Fruit fly (Drosophila melanogaster) whole organism, embryonic: ENCODE data around the gene Act87E.

Experiments used
- B-H2 ChIP-seq: fragments of 200-800 bp; sonication (Bioruptor generic); optimal IDR thresholded peaks from 2 replicates; lab custom pipeline; 2018; ENCODE audit warnings: missing biosample characterization, mild to moderate bottlenecking, missing genetic modification characterization
- CG1024 ChIP-seq: fragments of 200-800 bp; sonication (Bioruptor generic); IDR thresholded peaks from 2 replicates; pipeline ENCODE4 v1.3.6; 2022; ENCODE audit warnings: missing biosample characterization, missing genetic modification characterization
- CG11696 ChIP-seq: fragments of 200-800 bp; sonication (Bioruptor generic); IDR thresholded peaks from 2 replicates; pipeline ENCODE4 v1.3.6; 2022; ENCODE audit warnings: missing biosample characterization, missing genetic modification characterization
- CG13296 ChIP-seq: fragments of 200-800 bp; sonication (Bioruptor generic); optimal IDR thresholded peaks from 3 replicates; lab custom pipeline; 2018; ENCODE audit warnings: missing biosample characterization, mild to moderate bottlenecking, missing genetic modification characterization
- CG1602 ChIP-seq: fragments of 200-800 bp; sonication (Bioruptor generic); optimal IDR thresholded peaks from 3 replicates; lab custom pipeline; 2016; ENCODE audit warnings: missing biosample characterization, missing genetic modification characterization
- CG1647 ChIP-seq: fragments of 200-800 bp; sonication (Bioruptor generic); optimal IDR thresholded peaks from 3 replicates; lab custom pipeline; 2016; ENCODE audit warnings: missing biosample characterization, missing genetic modification characterization
- CG16863 ChIP-seq: fragments of 200-800 bp; sonication (Bioruptor generic); optimal IDR thresholded peaks from 3 replicates; lab custom pipeline; 2016; ENCODE audit warnings: missing biosample characterization, missing genetic modification characterization
- CG18262 ChIP-seq: fragments of 200-800 bp; optimal IDR thresholded peaks from 3 replicates; lab custom pipeline; 2019; ENCODE audit warnings: missing biosample characterization, mild to moderate bottlenecking, missing genetic modification characterization, moderate library complexity
- CG2889 ChIP-seq: fragments of 200-800 bp; sonication (Bioruptor generic); IDR thresholded peaks from 3 replicates; pipeline ENCODE4 v1.3.6; 2022; ENCODE audit warnings: missing biosample characterization, missing genetic modification characterization
- CG3065 ChIP-seq: fragments of 200-800 bp; sonication (Bioruptor generic); optimal IDR thresholded peaks from 2 replicates; lab custom pipeline; 2016; ENCODE audit warnings: missing biosample characterization, missing genetic modification characterization
- CG32532 ChIP-seq: fragments of 200-800 bp; sonication (Bioruptor generic); IDR thresholded peaks from 2 replicates; pipeline ENCODE4 v1.3.6; 2022; ENCODE audit warnings: missing biosample characterization, missing genetic modification characterization
- CG34376 ChIP-seq: fragments of 200-800 bp; sonication (Bioruptor generic); optimal IDR thresholded peaks from 2 replicates; lab custom pipeline; 2018; ENCODE audit warnings: missing biosample characterization, mild to moderate bottlenecking, missing genetic modification characterization
- CG3838 ChIP-seq: fragments of 200-800 bp; sonication (Bioruptor generic); optimal IDR thresholded peaks from 3 replicates; lab custom pipeline; 2016; ENCODE audit warnings: missing biosample characterization, missing genetic modification characterization
- CG4617 ChIP-seq: fragments of 200-800 bp; sonication (Bioruptor generic); optimal IDR thresholded peaks from 3 replicates; lab custom pipeline; 2016; ENCODE audit warnings: missing biosample characterization, missing genetic modification characterization, borderline replicate concordance
- CG5245 ChIP-seq: fragments of 200-800 bp; sonication (Bioruptor generic); optimal IDR thresholded peaks from 3 replicates; lab custom pipeline; 2016; ENCODE audit warnings: missing biosample characterization, missing genetic modification characterization
- CG6272 ChIP-seq: fragments of 200-800 bp; sonication (Bioruptor generic); IDR thresholded peaks from 2 replicates; pipeline ENCODE4 v1.3.6; 2022; ENCODE audit warnings: missing biosample characterization, missing genetic modification characterization
- CG6765 ChIP-seq: fragments of 200-800 bp; sonication (Bioruptor generic); optimal IDR thresholded peaks from 3 replicates; lab custom pipeline; 2017; ENCODE audit warnings: missing biosample characterization, mild to moderate bottlenecking, missing genetic modification characterization
- CG7372 ChIP-seq: fragments of 200-800 bp; sonication (Bioruptor generic); IDR thresholded peaks from 2 replicates; pipeline ENCODE4 v1.3.6; 2022; ENCODE audit warnings: missing biosample characterization, missing genetic modification characterization
- CG7987 ChIP-seq: fragments of 200-800 bp; sonication (Bioruptor generic); optimal IDR thresholded peaks from 2 replicates; lab custom pipeline; 2018; ENCODE audit warnings: missing biosample characterization, mild to moderate bottlenecking, missing genetic modification characterization, moderate library complexity
- CG9797 ChIP-seq: fragments of 200-800 bp; sonication (Bioruptor generic); optimal IDR thresholded peaks from 3 replicates; lab custom pipeline; 2018; ENCODE audit warnings: missing biosample characterization, mild to moderate bottlenecking, missing genetic modification characterization
- CHES-1-like ChIP-seq: fragments of 200-800 bp; sonication (Bioruptor generic); optimal IDR thresholded peaks from 2 replicates; lab custom pipeline; 2016; ENCODE audit warnings: missing biosample characterization, missing genetic modification characterization
- Chrac-16 ChIP-seq: fragments of 200-800 bp; sonication (Bioruptor generic); optimal IDR thresholded peaks from 3 replicates; lab custom pipeline; 2016; ENCODE audit warnings: missing biosample characterization, missing genetic modification characterization
- Drgx ChIP-seq: fragments of 200-800 bp; sonication (Bioruptor generic); IDR thresholded peaks from 2 replicates; pipeline ENCODE4 v1.3.6; 2022; ENCODE audit warnings: missing biosample characterization, missing genetic modification characterization
- Ets65A ChIP-seq: fragments of 200-800 bp; sonication (Bioruptor generic); peaks from one replicate; lab custom pipeline; 2016; ENCODE audit warnings: missing biosample characterization, missing genetic modification characterization
- GATAe ChIP-seq: fragments of 200-800 bp; sonication (Bioruptor generic); conservative IDR thresholded peaks from 2 replicates; pipeline ENCODE4 v1.3.6; 2022; ENCODE audit warnings: missing biosample characterization, missing genetic modification characterization
- HHEX ChIP-seq: fragments of 200-800 bp; sonication (Bioruptor generic); optimal IDR thresholded peaks from 3 replicates; lab custom pipeline; 2017; ENCODE audit warnings: missing biosample characterization, mild to moderate bottlenecking, missing genetic modification characterization, missing genetic modification reagents
- HLH3B ChIP-seq: fragments of 200-800 bp; sonication (Bioruptor generic); IDR thresholded peaks from 2 replicates; pipeline ENCODE4 v1.3.6; 2022; ENCODE audit warnings: missing biosample characterization, missing genetic modification characterization
- HLH54F ChIP-seq: fragments of 200-800 bp; sonication (Bioruptor generic); optimal IDR thresholded peaks from 3 replicates; lab custom pipeline; 2016; ENCODE audit warnings: missing biosample characterization, missing genetic modification characterization
- Hey ChIP-seq: fragments of 200-800 bp; sonication (Bioruptor generic); optimal IDR thresholded peaks from 3 replicates; lab custom pipeline; 2018; ENCODE audit warnings: missing biosample characterization, mild to moderate bottlenecking, missing genetic modification characterization
- HmgD ChIP-seq: fragments of 200-800 bp; sonication (Bioruptor generic); optimal IDR thresholded peaks from 3 replicates; lab custom pipeline; 2016; ENCODE audit warnings: missing biosample characterization, missing genetic modification characterization
- Lim3 ChIP-seq: fragments of 200-800 bp; sonication (Bioruptor generic); IDR thresholded peaks from 2 replicates; pipeline ENCODE4 v1.3.6; 2022; ENCODE audit warnings: missing biosample characterization, missing genetic modification characterization
- MTF-1 ChIP-seq: fragments of 200-800 bp; sonication (Bioruptor generic); optimal IDR thresholded peaks from 2 replicates; lab custom pipeline; 2018; ENCODE audit warnings: missing biosample characterization, mild to moderate bottlenecking, missing genetic modification characterization, borderline replicate concordance
- Myb ChIP-seq: fragments of 200-800 bp; sonication (Bioruptor generic); optimal IDR thresholded peaks from 2 replicates; lab custom pipeline; 2016; ENCODE audit warnings: missing biosample characterization, missing genetic modification characterization
- Spps ChIP-seq: fragments of 200-800 bp; sonication (Bioruptor generic); optimal IDR thresholded peaks from 2 replicates; lab custom pipeline; 2018; ENCODE audit warnings: missing biosample characterization, mild to moderate bottlenecking, missing genetic modification characterization
- bowl ChIP-seq: fragments of 200-800 bp; sonication (Bioruptor generic); IDR thresholded peaks from 2 replicates; pipeline ENCODE4 v1.3.6; 2022; ENCODE audit warnings: missing biosample characterization, missing genetic modification characterization
- esg ChIP-seq: fragments of 200-800 bp; sonication (Bioruptor generic); conservative IDR thresholded peaks from 2 replicates; pipeline ENCODE4 v1.3.6; 2022; ENCODE audit warnings: missing biosample characterization, missing genetic modification characterization
- hbn ChIP-seq: fragments of 200-800 bp; sonication (Bioruptor generic); IDR thresholded peaks from 2 replicates; pipeline ENCODE4 v1.3.6; 2022; ENCODE audit warnings: missing biosample characterization, missing genetic modification characterization; ENCODE audit not compliant: partially characterized antibody
- hkb ChIP-seq, 2 experiments: fragments of 200-800 bp in 1 of 2; fragments of >200 bp in 1 of 2; sonication (Bioruptor generic) in 1 of 2; IDR thresholded peaks in 1 of 2; optimal IDR thresholded peaks in 1 of 2; 2 replicates each; pipeline versions ENCODE4 v1.3.6 to Lab custom; 2017 to 2022; ENCODE audit warnings: missing biosample characterization in 1 of 2, missing genetic modification characterization in 1 of 2
- inv ChIP-seq: fragments of 200-800 bp; sonication (Bioruptor generic); IDR thresholded peaks from 2 replicates; pipeline ENCODE4 v1.3.6; 2022; ENCODE audit warnings: missing biosample characterization, missing genetic modification characterization; ENCODE audit not compliant: partially characterized antibody
- lilli ChIP-seq: fragments of 200-800 bp; sonication (Bioruptor generic); optimal IDR thresholded peaks from 3 replicates; lab custom pipeline; 2016; ENCODE audit warnings: missing biosample characterization, missing genetic modification characterization
- org-1 ChIP-seq: fragments of 200-800 bp; sonication (Bioruptor generic); optimal IDR thresholded peaks from 2 replicates; lab custom pipeline; 2017; ENCODE audit warnings: missing biosample characterization, missing genetic modification characterization
- p53 ChIP-seq: fragments of 200-800 bp; sonication (Bioruptor generic); optimal IDR thresholded peaks from 2 replicates; lab custom pipeline; 2016; ENCODE audit warnings: missing biosample characterization, missing genetic modification characterization
- row ChIP-seq: fragments of 200-800 bp; sonication (Bioruptor generic); IDR thresholded peaks from 3 replicates; pipeline ENCODE4 v1.3.6; 2022; ENCODE audit warnings: missing biosample characterization, missing genetic modification characterization
- scrt ChIP-seq: fragments of 200-800 bp; sonication (Bioruptor generic); optimal IDR thresholded peaks from 2 replicates; lab custom pipeline; 2018; ENCODE audit warnings: missing biosample characterization, mild to moderate bottlenecking, missing genetic modification characterization, moderate library complexity
- sens ChIP-seq: fragments of 200-800 bp; sonication (Bioruptor generic); peaks from one replicate; lab custom pipeline; 2016; ENCODE audit warnings: missing biosample characterization, missing genetic modification characterization
- sim ChIP-seq: fragments of 200-800 bp; sonication (Bioruptor generic); IDR thresholded peaks from 2 replicates; pipeline ENCODE4 v1.3.6; 2022; ENCODE audit warnings: missing biosample characterization, missing genetic modification characterization
- sr ChIP-seq: fragments of 200-800 bp; sonication (Bioruptor generic); IDR thresholded peaks from 3 replicates; pipeline ENCODE4 v1.3.6; 2022; ENCODE audit warnings: missing biosample characterization, missing genetic modification characterization
- tgo ChIP-seq: fragments of 200-800 bp; sonication (Bioruptor generic); IDR thresholded peaks from 3 replicates; pipeline ENCODE4 v1.3.6; 2022; ENCODE audit warnings: missing biosample characterization, missing genetic modification characterization
- unc-4 ChIP-seq: fragments of 200-800 bp; sonication (Bioruptor generic); IDR thresholded peaks from 2 replicates; pipeline ENCODE4 v1.3.6; 2022; ENCODE audit warnings: missing biosample characterization, missing genetic modification characterization; ENCODE audit not compliant: partially characterized antibody
- wor ChIP-seq: fragments of 200-800 bp; sonication (Bioruptor generic); IDR thresholded peaks from 2 replicates; pipeline ENCODE4 v1.3.6; 2022; ENCODE audit warnings: missing biosample characterization, missing genetic modification characterization

Gene Act87E

dm6 chr3R:13428341-13429040, 2.7 kb downstream of the Act87E start (continued):
- no peak for TF ChIP-seq hbn (GFP tag; lab: Robert Waterston, UW)
- TF ChIP-seq CG18262 (tag; lab: Kevin White, UChicago) = peak; percentile 78
- no peak for TF ChIP-seq CG6272 (GFP tag; lab: Robert Waterston, UW)
- no peak for TF ChIP-seq B-H2 (GFP tag; lab: Kevin White, UChicago)
- no peak for TF ChIP-seq Hey (tag; lab: Kevin White, UChicago)
- peak; percentile 85 for TF ChIP-seq row (GFP tag; lab: Robert Waterston, UW)
- peak; percentile 47; the same call in 1 of the 2 replicates for TF ChIP-seq CG7372 (GFP tag; lab: Robert Waterston, UW)
- peak; percentile 31 for TF ChIP-seq CG4617
- peak; percentile 61; the same call in 1 of the 2 replicates for TF ChIP-seq CG11696 (GFP tag; lab: Robert Waterston, UW)
- TF ChIP-seq unc-4 (GFP tag; lab: Robert Waterston, UW) = no peak
- peak; percentile 55 for TF ChIP-seq HLH54F (GFP tag; lab: Kevin White, UChicago)
- peak; percentile 64 for TF ChIP-seq CG16863 (GFP tag; lab: Kevin White, UChicago)
- no peak for TF ChIP-seq sim (GFP tag; lab: Robert Waterston, UW)
- TF ChIP-seq CG2889 = no peak
- no peak for TF ChIP-seq GATAe (GFP tag; lab: Robert Waterston, UW)
- TF ChIP-seq CG3065 (GFP tag; lab: Kevin White, UChicago) = no peak
- no peak for TF ChIP-seq CG3838
- peak; percentile 58 for TF ChIP-seq scrt (GFP tag; lab: Kevin White, UChicago)
- TF ChIP-seq org-1 (GFP tag; lab: Kevin White, UChicago) = peak; percentile 45
- peak; percentile 36 for TF ChIP-seq CG13296 (GFP tag; lab: Kevin White, UChicago)
- no peak for TF ChIP-seq HmgD
- TF ChIP-seq CG1024 (GFP tag; lab: Robert Waterston, UW) = peak; percentile 27; the same call in 1 of the 2 replicates
- peak; percentile 81 for TF ChIP-seq HLH3B (GFP tag; lab: Robert Waterston, UW)
- TF ChIP-seq CG7987 = no peak
- peak; percentile 92 for TF ChIP-seq Ets65A
- TF ChIP-seq HHEX (GFP tag; lab: Kevin White, UChicago) = peak; percentile 61
- TF ChIP-seq CHES-1-like (GFP tag; lab: Kevin White, UChicago) = no peak
- peak; percentile 78 for TF ChIP-seq Drgx (GFP tag; lab: Robert Waterston, UW)
- no peak for TF ChIP-seq sr (GFP tag; lab: Robert Waterston, UW)
- peak; percentile 57 for TF ChIP-seq CG1602 (GFP tag; lab: Kevin White, UChicago)
- TF ChIP-seq MTF-1 (GFP tag; lab: Kevin White, UChicago) = peak; percentile 57
- TF ChIP-seq wor = 0 out of 2 replicates have a peak, but pooled peaks have one; percentile 28
- peak; percentile 54 for TF ChIP-seq CG32532 (GFP tag; lab: Robert Waterston, UW)
- TF ChIP-seq CG1647 = no peak
- TF ChIP-seq esg (GFP tag; lab: Robert Waterston, UW) = peak; percentile 74
- TF ChIP-seq lilli (GFP tag; lab: Kevin White, UChicago) = peak; percentile 66
- peak; percentile 95 for TF ChIP-seq sens
- TF ChIP-seq Lim3 (GFP tag; lab: Robert Waterston, UW) = no peak
- TF ChIP-seq bowl (GFP tag; lab: Robert Waterston, UW) = no peak
- peak; percentile 67 for TF ChIP-seq tgo
- TF ChIP-seq CG5245 (GFP tag; lab: Kevin White, UChicago) = peak; percentile 61
- TF ChIP-seq inv (GFP tag; lab: Robert Waterston, UW) = no peak
- TF ChIP-seq CG9797 (GFP tag; lab: Kevin White, UChicago) = no peak
- TF ChIP-seq Myb (GFP tag; lab: Kevin White, UChicago) = peak; percentile 19
- TF ChIP-seq p53 (GFP tag; lab: Kevin White, UChicago) = no peak
- peak; percentile 65 for TF ChIP-seq Chrac-16 (GFP tag; lab: Kevin White, UChicago)
- TF ChIP-seq Spps (tag; lab: Kevin White, UChicago) = peak; percentile 43
- TF ChIP-seq CG34376 (GFP tag; lab: Kevin White, UChicago) = no peak
- no peak for TF ChIP-seq hkb (optimal IDR thresholded peaks at IDR 0.05; lab: Kevin White, UChicago)
- TF ChIP-seq hkb (GFP tag; IDR thresholded peaks at IDR 0.05; lab: Robert Waterston, UW) = peak; percentile 80
- TF ChIP-seq CG6765 (GFP tag; lab: Kevin White, UChicago) = no peak
